Fruit fly (Drosophila melanogaster) whole organism, adult: Measurements from ENCODE around the gene CG43169.

Experiments used
- CG11617 ChIP-seq: fragments of 200-800 bp; sonication (Bioruptor generic); optimal IDR thresholded peaks from 2 replicates; lab custom pipeline; 2017; ENCODE audit warnings: mild to moderate bottlenecking, missing biosample characterization, missing genetic modification reagents, missing genetic modification characterization
- CG12768 ChIP-seq: fragments of 200-800 bp; sonication (Bioruptor generic); optimal IDR thresholded peaks from 2 replicates; lab custom pipeline; 2017; ENCODE audit warnings: missing biosample characterization, missing genetic modification characterization, mild to moderate bottlenecking, moderate library complexity, missing genetic modification reagents
- CG14711 ChIP-seq: fragments of 200-800 bp; sonication (Bioruptor generic); optimal IDR thresholded peaks from 2 replicates; lab custom pipeline; 2018; ENCODE audit warnings: missing biosample characterization, mild to moderate bottlenecking, missing genetic modification characterization, moderate library complexity
- CG1620 ChIP-seq: fragments of 200-800 bp; sonication (Bioruptor generic); optimal IDR thresholded peaks from 2 replicates; lab custom pipeline; 2016; ENCODE audit warnings: missing biosample characterization, missing genetic modification characterization
- CG33017 ChIP-seq: fragments of 200-800 bp; sonication (Bioruptor generic); optimal IDR thresholded peaks from 2 replicates; lab custom pipeline; 2018; ENCODE audit warnings: missing biosample characterization, mild to moderate bottlenecking, missing genetic modification characterization, moderate library complexity
- CG5204 ChIP-seq: fragments of 200-800 bp; sonication (Bioruptor generic); optimal IDR thresholded peaks from 2 replicates; lab custom pipeline; 2016; ENCODE audit warnings: missing biosample characterization, missing genetic modification characterization
- CG7045 ChIP-seq: fragments of 200-800 bp; sonication (Bioruptor generic); optimal IDR thresholded peaks from 2 replicates; lab custom pipeline; 2017; ENCODE audit warnings: missing biosample characterization, mild to moderate bottlenecking, missing genetic modification characterization
- CG7101 ChIP-seq: fragments of 200-800 bp; sonication (Bioruptor generic); optimal IDR thresholded peaks from 2 replicates; lab custom pipeline; 2018; ENCODE audit warnings: missing biosample characterization, mild to moderate bottlenecking, missing genetic modification characterization, moderate library complexity
- Clk ChIP-seq: fragments of 200-800 bp; sonication (Bioruptor generic); optimal IDR thresholded peaks from 2 replicates; lab custom pipeline; 2017; ENCODE audit warnings: missing biosample characterization, missing genetic modification characterization
- Crg-1 ChIP-seq: fragments of 200-800 bp; sonication (Bioruptor generic); optimal IDR thresholded peaks from 2 replicates; lab custom pipeline; 2016; ENCODE audit warnings: missing biosample characterization, missing genetic modification characterization
- Hr96 ChIP-seq: fragments of 200-800 bp; sonication (Bioruptor generic); optimal IDR thresholded peaks from 2 replicates; lab custom pipeline; 2016; ENCODE audit warnings: missing biosample characterization, missing genetic modification characterization
- Mnt ChIP-seq: fragments of 200-800 bp; sonication (Bioruptor generic); optimal IDR thresholded peaks from 2 replicates; lab custom pipeline; 2016; ENCODE audit warnings: missing biosample characterization, mild to moderate bottlenecking, missing genetic modification characterization
- bab1 ChIP-seq: fragments of 200-800 bp; sonication (Bioruptor generic); optimal IDR thresholded peaks from 3 replicates; lab custom pipeline; 2019; ENCODE audit warnings: missing biosample characterization, mild to moderate bottlenecking, missing genetic modification characterization, moderate library complexity
- cic ChIP-seq: fragments of 200-800 bp; sonication (Bioruptor generic); optimal IDR thresholded peaks from 2 replicates; lab custom pipeline; 2017; ENCODE audit warnings: missing biosample characterization, mild to moderate bottlenecking, missing genetic modification characterization, moderate library complexity
- cnc ChIP-seq, 2 experiments: fragments of >200 bp; optimal IDR thresholded peaks; 2 replicates each; lab custom pipeline; 2017
- kay ChIP-seq: fragments of 200-800 bp; sonication (Bioruptor generic); peaks from one replicate; lab custom pipeline; 2016; ENCODE audit warnings: missing biosample characterization, missing genetic modification characterization, borderline replicate concordance
- ovo ChIP-seq: fragments of 200-800 bp; sonication (Bioruptor generic); optimal IDR thresholded peaks from 2 replicates; lab custom pipeline; 2016; ENCODE audit warnings: missing biosample characterization, missing genetic modification characterization
- pad ChIP-seq: fragments of 200-800 bp; sonication (Bioruptor generic); optimal IDR thresholded peaks from 3 replicates; lab custom pipeline; 2017; ENCODE audit warnings: missing biosample characterization, missing genetic modification characterization, mild to moderate bottlenecking, moderate library complexity, missing genetic modification reagents
- tj ChIP-seq: fragments of 200-800 bp; sonication (Bioruptor generic); optimal IDR thresholded peaks from 3 replicates; lab custom pipeline; 2017; ENCODE audit warnings: missing biosample characterization, mild to moderate bottlenecking, missing genetic modification characterization, moderate library complexity
- toe ChIP-seq: fragments of 200-800 bp; sonication (Bioruptor generic); optimal IDR thresholded peaks from 2 replicates; lab custom pipeline; 2016; ENCODE audit warnings: missing biosample characterization, missing genetic modification characterization

Gene CG43169

DNA sequence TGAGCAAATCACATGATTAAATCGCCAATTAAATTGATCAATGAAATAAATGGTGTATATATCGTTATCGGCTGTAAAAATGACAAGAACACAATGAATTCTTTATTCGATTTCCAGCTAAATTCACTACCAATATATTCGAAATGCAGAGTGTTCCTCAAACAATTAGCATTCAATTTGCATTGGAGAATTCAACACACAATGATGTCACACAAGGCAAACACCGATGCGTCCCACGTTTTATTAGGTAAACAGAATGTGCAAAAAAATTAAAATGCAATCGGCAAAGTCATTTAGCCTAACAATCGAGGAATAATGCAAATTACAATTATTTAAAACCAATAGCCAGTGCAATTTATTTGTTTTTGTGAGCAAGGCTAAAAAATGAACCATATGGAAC lies 10.0 kb downstream of the CG43169 start:
- TF ChIP-seq tj (GFP tag; lab: Kevin White, UChicago) (no peak), CG33017 (no peak), bab1 (GFP tag; lab: Kevin White, UChicago) (no peak), Hr96 (GFP tag; lab: Kevin White, UChicago) (no peak), CG11617 (GFP tag; lab: Kevin White, UChicago) (no peak), pad (GFP tag; lab: Kevin White, UChicago) (no peak), CG7045 (GFP tag; lab: Kevin White, UChicago) (no peak), CG7101 (peak; percentile 55), CG12768 (GFP tag; lab: Kevin White, UChicago) (no peak), Crg-1 (GFP tag; lab: Kevin White, UChicago) (no peak), ovo (GFP tag; lab: Kevin White, UChicago) (peak; percentile 32), CG5204 (GFP tag; lab: Kevin White, UChicago) (peak; percentile 17), cic (GFP tag; lab: Kevin White, UChicago) (peak; percentile 14), Clk (GFP tag; lab: Kevin White, UChicago) (no peak), toe (GFP tag; lab: Kevin White, UChicago) (no peak), Mnt (GFP tag; lab: Kevin White, UChicago) (peak; percentile 24), CG1620 (GFP tag; lab: Kevin White, UChicago) (no peak), kay (GFP tag; lab: Kevin White, UChicago) (peak; percentile 64), CG14711 (tag; lab: Kevin White, UChicago) (peak; percentile 13), cnc (optimal IDR thresholded peaks at IDR 0.05; lab: Kevin White, UChicago) (no peak)

dm6 chr3L:8873053-8873452 lies 15.4 kb downstream of the CG43169 start:
- TF ChIP-seq tj (GFP tag; lab: Kevin White, UChicago) (no peak), cnc (optimal IDR thresholded peaks at IDR 0.05; lab: Kevin White, UChicago) (no peak), CG33017 (no peak), pad (GFP tag; lab: Kevin White, UChicago) (no peak), toe (GFP tag; lab: Kevin White, UChicago) (no peak), CG1620 (GFP tag; lab: Kevin White, UChicago) (no peak), Crg-1 (GFP tag; lab: Kevin White, UChicago) (no peak), Mnt (GFP tag; lab: Kevin White, UChicago) (no peak), kay (GFP tag; lab: Kevin White, UChicago) (no peak), CG14711 (tag; lab: Kevin White, UChicago) (no peak), CG7101 (no peak), Clk (GFP tag; lab: Kevin White, UChicago) (no peak), CG11617 (GFP tag; lab: Kevin White, UChicago) (no peak)

DNA sequence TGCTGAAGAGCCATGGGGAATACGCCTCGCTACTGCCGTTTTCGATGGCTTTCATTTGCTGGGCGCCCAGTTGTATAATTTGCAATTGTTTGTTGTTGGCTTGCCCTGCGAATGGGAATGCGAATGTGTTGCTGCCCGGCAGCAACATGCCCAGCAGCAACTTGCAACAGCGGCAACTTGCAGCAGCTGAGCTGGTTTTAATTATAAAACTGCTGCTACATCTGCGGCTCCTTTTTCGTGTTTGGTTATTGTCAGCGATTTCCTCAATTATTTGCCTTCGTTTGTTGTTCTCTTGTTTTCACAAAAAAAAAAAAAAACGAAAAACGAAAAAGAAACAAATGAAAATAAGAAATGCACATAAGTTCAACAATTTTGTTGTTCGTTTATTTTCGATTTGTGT lies 17.4 kb downstream of the CG43169 start:
- no peak for TF ChIP-seq CG33017
- peak; percentile 85 for TF ChIP-seq tj (GFP tag; lab: Kevin White, UChicago)
- TF ChIP-seq CG14711 (tag; lab: Kevin White, UChicago): no peak

- TF ChIP-seq Hr96 (GFP tag; lab: Kevin White, UChicago) (no peak), cic (GFP tag; lab: Kevin White, UChicago) (no peak), CG7101 (no peak), toe (GFP tag; lab: Kevin White, UChicago) (no peak), ovo (GFP tag; lab: Kevin White, UChicago) (no peak)
These were observed 17.9 kb downstream of the CG43169 start for dm6 chr3L:8870547-8870946.

DNA sequence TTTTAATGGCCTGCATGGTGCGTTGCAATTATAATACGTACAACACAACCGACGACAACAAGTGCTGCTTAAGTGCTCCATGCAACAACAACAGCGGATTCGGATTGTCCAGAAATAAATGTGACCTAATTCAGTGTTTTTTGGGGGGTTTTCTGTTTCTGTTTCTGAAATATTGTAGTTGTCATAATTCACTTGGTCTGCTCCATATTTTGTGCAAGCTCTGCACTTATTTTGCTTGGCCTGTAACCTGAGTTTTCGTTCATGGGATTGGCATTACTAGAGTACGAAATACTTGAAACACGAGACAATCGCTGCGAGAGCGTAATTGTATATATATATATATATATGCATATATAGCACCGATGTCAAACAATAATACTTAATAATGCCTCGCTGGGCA lies 19.1 kb downstream of the CG43169 start:
- TF ChIP-seq CG12768 (GFP tag; lab: Kevin White, UChicago) (no peak), tj (GFP tag; lab: Kevin White, UChicago) (peak; percentile 99)

DNA sequence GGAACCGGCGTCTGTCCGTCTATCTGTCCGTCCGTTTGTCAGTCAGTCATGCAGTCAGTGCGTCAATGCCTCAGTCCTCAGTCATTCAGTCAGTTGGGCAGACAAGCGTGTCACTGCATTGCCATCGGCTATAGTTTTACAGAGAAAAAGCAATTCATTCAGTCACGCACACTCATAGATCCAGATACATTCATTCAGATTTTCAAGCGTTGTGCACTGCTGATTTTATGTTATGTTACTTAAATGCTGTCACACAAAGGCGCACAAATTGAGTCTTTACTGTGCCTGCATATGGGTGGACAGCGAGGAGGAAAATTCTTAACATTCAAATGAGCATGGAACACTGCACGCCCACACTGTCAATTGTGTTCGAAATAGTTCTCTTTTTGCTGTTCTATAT lies 23.2 kb downstream of the CG43169 start:
- TF ChIP-seq pad (GFP tag; lab: Kevin White, UChicago) (no peak), Crg-1 (GFP tag; lab: Kevin White, UChicago) (no peak), CG7045 (GFP tag; lab: Kevin White, UChicago) (no peak), ovo (GFP tag; lab: Kevin White, UChicago) (no peak), kay (GFP tag; lab: Kevin White, UChicago) (no peak), Clk (GFP tag; lab: Kevin White, UChicago) (no peak), CG14711 (tag; lab: Kevin White, UChicago) (no peak), CG7101 (no peak), CG33017 (no peak), cic (GFP tag; lab: Kevin White, UChicago) (no peak), CG1620 (GFP tag; lab: Kevin White, UChicago) (no peak), bab1 (GFP tag; lab: Kevin White, UChicago) (no peak), CG11617 (GFP tag; lab: Kevin White, UChicago) (no peak), tj (GFP tag; lab: Kevin White, UChicago) (no peak), Mnt (GFP tag; lab: Kevin White, UChicago) (no peak), CG5204 (GFP tag; lab: Kevin White, UChicago) (no peak), Hr96 (GFP tag; lab: Kevin White, UChicago) (no peak), CG12768 (GFP tag; lab: Kevin White, UChicago) (no peak), cnc (optimal IDR thresholded peaks at IDR 0.05; lab: Kevin White, UChicago) (no peak)

DNA sequence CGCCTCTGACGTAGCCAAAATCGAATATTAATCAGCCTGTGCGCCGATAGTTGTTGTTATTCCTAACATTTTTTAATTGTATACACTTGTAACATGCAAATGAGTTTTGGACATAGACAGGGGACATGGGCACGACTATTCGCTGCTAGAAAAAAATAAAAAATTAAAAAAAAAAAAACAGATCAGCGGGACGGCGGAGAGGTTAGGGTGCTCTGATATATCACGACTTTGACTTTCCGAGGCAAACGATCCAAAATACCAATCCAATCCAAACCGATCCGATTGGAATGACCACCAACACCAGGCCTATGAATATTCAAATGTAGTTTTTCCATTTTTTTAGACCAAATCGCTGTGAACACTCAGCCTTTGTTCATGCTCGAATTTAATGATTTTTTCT lies 27.7 kb downstream of the CG43169 start:
- no peak for TF ChIP-seq CG1620 (GFP tag; lab: Kevin White, UChicago)
